Worm (Caenorhabditis elegans): ENCODE results near the gene Y44A6D.6.

Gene Y44A6D.6

ce11 chrV:20824962-20825609 lies 17.9 kb downstream of the Y44A6D.6 start, which contains the start of the genes gcy-22 and grl-14:
TSS of gene gcy-22 (minus strand) at chrV:20825062.
TSS of gene grl-14 (plus strand) at chrV:20825559.
- TF ChIP-seq sdc-2 (tag; optimal IDR thresholded peaks at IDR 0.05) (no peak), dve-1 (tag; optimal IDR thresholded peaks at IDR 0.05) (no peak), eyg-1 (tag; optimal IDR thresholded peaks at IDR 0.05) (no peak), ceh-22 (tag; optimal IDR thresholded peaks at IDR 0.05) (no peak), ceh-14 (tag; optimal IDR thresholded peaks at IDR 0.05) (no peak), lin-11 (tag; optimal IDR thresholded peaks at IDR 0.05) (no peak), pax-1 (tag; optimal IDR thresholded peaks at IDR 0.05) (no peak), elt-2 (tag; optimal IDR thresholded peaks at IDR 0.05) (no peak)

ce11 chrV:20826618-20827017 lies 19.5 kb downstream of the Y44A6D.6 start:
- TF ChIP-seq ceh-48 (tag; optimal IDR thresholded peaks at IDR 0.05) (no peak), ztf-16 (tag; optimal IDR thresholded peaks at IDR 0.05) (no peak), fkh-6 (tag; optimal IDR thresholded peaks at IDR 0.05) (no peak), pros-1 (tag; optimal IDR thresholded peaks at IDR 0.05) (no peak), eyg-1 (tag; optimal IDR thresholded peaks at IDR 0.05) (no peak), ref-2 (tag; optimal IDR thresholded peaks at IDR 0.05) (no peak)

ce11 chrV:20828820-20829219 lies 21.7 kb downstream of the Y44A6D.6 start, which contains the start of gene sbt-1:
TSS of gene sbt-1 (minus strand) at chrV:20828881.
- TF ChIP-seq lim-6 (tag; optimal IDR thresholded peaks at IDR 0.05) (no peak), ceh-48 (tag; optimal IDR thresholded peaks at IDR 0.05) (peak; percentile 96), ceh-31 (tag; optimal IDR thresholded peaks at IDR 0.05) (peak; percentile 69), ceh-18 (tag; optimal IDR thresholded peaks at IDR 0.05) (peak; percentile 7), lin-11 (tag; optimal IDR thresholded peaks at IDR 0.05) (no peak), hlh-30 (tag; optimal IDR thresholded peaks at IDR 0.05; ENCODE audit: insufficient read depth) (peak; percentile 63), nfya-1 (tag; optimal IDR thresholded peaks at IDR 0.05) (peak; percentile 68), tbx-2 (tag; optimal IDR thresholded peaks at IDR 0.05) (peak; percentile 30), unc-55 (GFP tag; optimal IDR thresholded peaks at IDR 0.05) (peak; percentile 68), C08G9.2 (tag; optimal IDR thresholded peaks at IDR 0.05) (no peak), elt-4 (tag; optimal IDR thresholded peaks at IDR 0.05) (no peak), unc-42 (tag; optimal IDR thresholded peaks at IDR 0.05) (peak; percentile 56)

ce11 chrV:20829511-20829910 lies 22.4 kb downstream of the Y44A6D.6 start, which contains the start of gene num-1:
TSS of gene num-1 (plus strand) at chrV:20829811.
- no peak for TF ChIP-seq ahr-1 (tag; optimal IDR thresholded peaks at IDR 0.05)
- no peak for TF ChIP-seq ceh-2 (tag; optimal IDR thresholded peaks at IDR 0.05)
- TF ChIP-seq ceh-31 (tag; optimal IDR thresholded peaks at IDR 0.05), result no peak

ce11 chrV:20830409-20830808 lies 23.3 kb downstream of the Y44A6D.6 start:
- TF ChIP-seq T23F11.4 (GFP tag; optimal IDR thresholded peaks at IDR 0.05) (no peak), pha-2 (tag; optimal IDR thresholded peaks at IDR 0.05) (no peak), hlh-15 (tag; optimal IDR thresholded peaks at IDR 0.05) (no peak), nfya-1 (tag; optimal IDR thresholded peaks at IDR 0.05) (no peak), pag-3 (tag; optimal IDR thresholded peaks at IDR 0.05; ENCODE audit: borderline replicate concordance) (no peak), lim-6 (tag; optimal IDR thresholded peaks at IDR 0.05) (no peak), rnt-1 (tag; optimal IDR thresholded peaks at IDR 0.05) (no peak), Y22D7AL.16 (tag; optimal IDR thresholded peaks at IDR 0.05) (no peak), sox-4 (tag; optimal IDR thresholded peaks at IDR 0.05) (no peak), C38D4.7 (GFP tag; optimal IDR thresholded peaks at IDR 0.05) (no peak), K09A11.1 (tag; optimal IDR thresholded peaks at IDR 0.05; ENCODE audit: insufficient read depth) (no peak), lin-11 (tag; optimal IDR thresholded peaks at IDR 0.05) (no peak), ceh-2 (tag; optimal IDR thresholded peaks at IDR 0.05) (no peak), ttx-3 (tag; optimal IDR thresholded peaks at IDR 0.05) (no peak), elt-2 (tag; optimal IDR thresholded peaks at IDR 0.05) (no peak), ref-2 (tag; optimal IDR thresholded peaks at IDR 0.05) (no peak), ceh-6 (GFP tag; optimal IDR thresholded peaks at IDR 0.05) (no peak), nhr-232 (tag; optimal IDR thresholded peaks at IDR 0.05) (no peak)
